Worm (Caenorhabditis elegans) whole organism, mixed stage, embryonic: ENCODE results near the gene F35B12.10.

ENCODE experiments used
- bed-3 ChIP-seq: fragments of 200-800 bp; sonication (Bioruptor generic); optimal IDR thresholded peaks from 3 replicates; lab custom pipeline; 2018; ENCODE audit warnings: mild to moderate bottlenecking, missing genetic modification characterization, moderate library complexity, missing compliant biosample characterization
- blmp-1 ChIP-seq: fragments of 150-350 bp; optimal IDR thresholded peaks from 2 replicates; lab custom pipeline; 2014; ENCODE audit warnings: missing biosample characterization, missing genetic modification characterization
- ceh-39 ChIP-seq: fragments of 150-350 bp; optimal IDR thresholded peaks from 2 replicates; lab custom pipeline; 2014; ENCODE audit warnings: missing biosample characterization, missing genetic modification characterization
- ceh-43 ChIP-seq: fragments of 200-800 bp; sonication (Bioruptor generic); optimal IDR thresholded peaks from 2 replicates; lab custom pipeline; 2018; ENCODE audit warnings: mild to moderate bottlenecking, missing genetic modification characterization, moderate library complexity, missing compliant biosample characterization
- ceh-83 ChIP-seq: fragments of 200-800 bp; sonication (Bioruptor generic); optimal IDR thresholded peaks from 2 replicates; lab custom pipeline; 2018; ENCODE audit warnings: mild to moderate bottlenecking, missing genetic modification characterization, missing compliant biosample characterization
- ces-1 ChIP-seq: fragments of 150-350 bp; optimal IDR thresholded peaks from 2 replicates; lab custom pipeline; 2014; ENCODE audit warnings: missing biosample characterization, missing genetic modification reagents, missing genetic modification characterization
- cnd-1 ChIP-seq: fragments of 200-800 bp; sonication (Bioruptor generic); optimal IDR thresholded peaks from 2 replicates; lab custom pipeline; 2018; ENCODE audit warnings: mild to moderate bottlenecking, missing genetic modification characterization, missing compliant biosample characterization
- drap-1 ChIP-seq: fragments of 200-800 bp; sonication (Bioruptor generic); optimal IDR thresholded peaks from 3 replicates; lab custom pipeline; 2018; ENCODE audit warnings: mild to moderate bottlenecking, missing genetic modification characterization, missing compliant biosample characterization
- elt-1 ChIP-seq: sonication (generic microtip); optimal IDR thresholded peaks from 2 replicates; lab custom pipeline; 2017; ENCODE audit warnings: missing genetic modification characterization, mild to moderate bottlenecking, missing compliant biosample characterization, antibody characterized with exemption, moderate library complexity, borderline replicate concordance; ENCODE audit not compliant: insufficient read depth
- flh-1 ChIP-seq: fragments of 200-800 bp; sonication (Bioruptor generic); optimal IDR thresholded peaks from 2 replicates; lab custom pipeline; 2018; ENCODE audit warnings: mild to moderate bottlenecking, missing genetic modification characterization, moderate library complexity, missing compliant biosample characterization
- ham-2 ChIP-seq: fragments of 200-800 bp; sonication (Bioruptor generic); optimal IDR thresholded peaks from 2 replicates; lab custom pipeline; 2018; ENCODE audit warnings: mild to moderate bottlenecking, missing genetic modification characterization, missing compliant biosample characterization
- hlh-1 ChIP-seq: fragments of 150-350 bp; optimal IDR thresholded peaks from 2 replicates; lab custom pipeline; 2014; ENCODE audit warnings: missing biosample characterization, missing genetic modification reagents, missing genetic modification characterization
- lin-32 ChIP-seq: fragments of 200-800 bp; sonication (Bioruptor generic); optimal IDR thresholded peaks from 2 replicates; lab custom pipeline; 2018; ENCODE audit warnings: mild to moderate bottlenecking, missing genetic modification characterization, missing compliant biosample characterization
- lsy-2 ChIP-seq: fragments of 150-350 bp; optimal IDR thresholded peaks from 2 replicates; lab custom pipeline; 2014; ENCODE audit warnings: missing biosample characterization, missing genetic modification characterization
- mab-5 ChIP-seq: fragments of 150-350 bp; optimal IDR thresholded peaks from 2 replicates; lab custom pipeline; 2014; ENCODE audit warnings: missing biosample characterization, missing genetic modification characterization
- mep-1 ChIP-seq: fragments of 150-350 bp; optimal IDR thresholded peaks from 2 replicates; lab custom pipeline; 2017; ENCODE audit warnings: missing biosample characterization, missing genetic modification reagents, missing genetic modification characterization, inconsistent platforms
- mls-2 ChIP-seq: sonication (generic microtip); optimal IDR thresholded peaks from 2 replicates; lab custom pipeline; 2016; ENCODE audit warnings: mild to moderate bottlenecking, missing genetic modification characterization, moderate library complexity, missing compliant biosample characterization
- nhr-12 ChIP-seq: fragments of 150-350 bp; optimal IDR thresholded peaks from 2 replicates; lab custom pipeline; 2014; ENCODE audit warnings: missing biosample characterization, missing genetic modification characterization
- nhr-2 ChIP-seq: fragments of 150-350 bp; optimal IDR thresholded peaks from 2 replicates; lab custom pipeline; 2014; ENCODE audit warnings: missing biosample characterization, missing genetic modification characterization
- nhr-28 ChIP-seq: fragments of 150-350 bp; optimal IDR thresholded peaks from 2 replicates; lab custom pipeline; 2014; ENCODE audit warnings: missing biosample characterization, missing genetic modification characterization
- nhr-76 ChIP-seq: sonication (generic microtip); optimal IDR thresholded peaks from 2 replicates; lab custom pipeline; 2017; ENCODE audit warnings: missing biosample characterization, missing genetic modification characterization
- pha-4 ChIP-seq: fragments of 150-350 bp; optimal IDR thresholded peaks from 2 replicates; lab custom pipeline; 2018; ENCODE audit warnings: missing biosample characterization, missing genetic modification reagents, missing genetic modification characterization
- sem-2 ChIP-seq: fragments of 200-800 bp; sonication (Bioruptor generic); optimal IDR thresholded peaks from 2 replicates; lab custom pipeline; 2018; ENCODE audit warnings: mild to moderate bottlenecking, missing genetic modification characterization, missing compliant biosample characterization
- snpc-4 ChIP-seq: fragments of 150-350 bp; optimal IDR thresholded peaks from 2 replicates; lab custom pipeline; 2014; ENCODE audit warnings: missing biosample characterization, missing genetic modification characterization
- sptf-1 ChIP-seq: sonication (generic microtip); optimal IDR thresholded peaks from 2 replicates; lab custom pipeline; 2017; ENCODE audit warnings: mild to moderate bottlenecking, missing genetic modification characterization, moderate library complexity, missing compliant biosample characterization
- tbx-8 ChIP-seq: fragments of 200-800 bp; sonication (Bioruptor generic); optimal IDR thresholded peaks from 2 replicates; lab custom pipeline; 2018; ENCODE audit warnings: mild to moderate bottlenecking, missing genetic modification characterization, moderate library complexity, missing compliant biosample characterization
- unc-120 ChIP-seq: sonication (generic microtip); optimal IDR thresholded peaks from 2 replicates; lab custom pipeline; 2017; ENCODE audit warnings: missing genetic modification characterization, missing compliant biosample characterization; ENCODE audit not compliant: poor library complexity, severe bottlenecking
- unc-39 ChIP-seq: fragments of 150-350 bp; optimal IDR thresholded peaks from 2 replicates; lab custom pipeline; 2014; ENCODE audit warnings: missing biosample characterization, missing genetic modification characterization
- unc-62 ChIP-seq: fragments of 150-350 bp; optimal IDR thresholded peaks from 2 replicates; lab custom pipeline; 2014; ENCODE audit warnings: missing biosample characterization, missing genetic modification reagents, missing genetic modification characterization
- zip-8 ChIP-seq: fragments of 150-350 bp; optimal IDR thresholded peaks from 2 replicates; lab custom pipeline; 2014; ENCODE audit warnings: missing biosample characterization, missing genetic modification characterization
- ztf-11 ChIP-seq: fragments of 150-350 bp; optimal IDR thresholded peaks from 2 replicates; lab custom pipeline; 2014; ENCODE audit warnings: missing biosample characterization, missing genetic modification characterization

The F35B12.10 gene

DNA sequence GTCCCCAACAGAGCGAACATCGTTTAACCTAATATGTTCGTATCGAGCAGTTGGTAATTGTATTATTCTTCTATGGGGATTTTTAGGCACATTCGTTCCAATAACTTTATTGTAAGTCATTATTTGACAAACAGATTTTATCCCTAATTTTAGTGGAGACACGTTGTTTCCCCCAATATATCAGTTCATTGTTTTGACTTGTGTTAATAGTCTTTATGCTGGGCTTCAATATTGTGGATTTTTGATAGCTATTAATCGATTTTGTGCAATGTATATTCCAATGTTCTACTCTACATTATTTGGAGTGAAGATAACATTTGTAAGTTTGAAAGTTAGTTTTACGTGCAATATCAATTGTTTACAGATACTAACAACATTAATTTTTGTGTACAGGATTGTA lies 35.2 kb downstream of the F35B12.10 start:
- no peak for TF ChIP-seq unc-120 (tag; lab: Kevin White, UChicago)
- no peak for TF ChIP-seq sem-2 (GFP tag; lab: Kevin White, UChicago)
- TF ChIP-seq ztf-11 (tag; lab: Kevin White, UChicago): no peak
- TF ChIP-seq drap-1 (GFP tag; lab: Kevin White, UChicago): no peak
- TF ChIP-seq flh-1: no peak
- TF ChIP-seq pha-4 (tag; lab: Kevin White, UChicago): no peak
- TF ChIP-seq mep-1: no peak
- TF ChIP-seq, all 35 proteins: peak for 0

DNA sequence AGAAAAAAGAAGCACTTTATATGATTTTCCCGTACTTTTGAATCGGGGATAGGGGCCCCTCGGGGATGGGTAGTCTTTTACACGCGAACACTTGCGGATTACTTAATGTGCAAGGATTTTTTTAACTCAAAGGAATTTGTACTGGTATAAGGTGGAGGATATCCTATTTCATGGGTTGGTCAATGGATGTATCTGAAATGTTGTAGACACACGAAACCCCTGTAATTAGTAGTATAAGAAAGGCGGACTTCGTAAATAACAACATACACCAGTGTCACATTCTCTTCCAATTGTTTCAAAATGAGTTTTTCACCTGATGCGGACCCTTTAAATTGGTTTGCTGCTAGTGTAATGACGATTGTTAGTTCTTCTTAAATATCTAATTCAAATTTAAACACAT lies 35.6 kb downstream of the F35B12.10 start, which contains the start of gene srx-80:
Gene srx-80, plus strand, starts transcription at position 301 of the 400 bp plus-strand sequence.
- TF ChIP-seq ztf-11 (tag; lab: Kevin White, UChicago) (no peak), elt-1 (tag; lab: Kevin White, UChicago) (no peak), unc-39 (tag; lab: Kevin White, UChicago) (no peak), sptf-1 (tag; lab: Kevin White, UChicago) (no peak), ceh-39 (tag; lab: Kevin White, UChicago) (no peak), cnd-1 (tag; lab: Kevin White, UChicago) (no peak), nhr-76 (tag; lab: Kevin White, UChicago) (no peak), lsy-2 (tag; lab: Kevin White, UChicago) (no peak), blmp-1 (tag; lab: Kevin White, UChicago) (no peak), unc-62 (GFP tag; lab: Kevin White, UChicago) (no peak), mep-1 (no peak), snpc-4 (no peak), nhr-28 (tag; lab: Kevin White, UChicago) (no peak), ceh-43 (GFP tag; lab: Kevin White, UChicago) (no peak)

- TF ChIP-seq flh-1 (no peak), lin-32 (GFP tag; lab: Kevin White, UChicago) (no peak), mab-5 (tag; lab: Kevin White, UChicago) (no peak), mep-1 (no peak), ceh-39 (tag; lab: Kevin White, UChicago) (no peak), nhr-2 (tag; lab: Kevin White, UChicago) (no peak), mls-2 (tag; lab: Kevin White, UChicago) (no peak), zip-8 (tag; lab: Kevin White, UChicago) (no peak), pha-4 (tag; lab: Kevin White, UChicago) (no peak), unc-120 (tag; lab: Kevin White, UChicago) (no peak), bed-3 (no peak), ceh-83 (GFP tag; lab: Kevin White, UChicago) (no peak)
These were observed 39.6 kb downstream of the F35B12.10 start, which contains the start of gene srx-82 for ce11 chrV:11589433-11589832. TSS of gene srx-82 (plus strand) at chrV:11589733.

ce11 chrV:11585122-11585521 lies 44.0 kb downstream of the F35B12.10 start:
- TF ChIP-seq tbx-8 (GFP tag; lab: Kevin White, UChicago): no peak
- TF ChIP-seq lsy-2 (tag; lab: Kevin White, UChicago): no peak
- TF ChIP-seq unc-120 (tag; lab: Kevin White, UChicago): no peak
- TF ChIP-seq zip-8 (tag; lab: Kevin White, UChicago): no peak
- no peak for TF ChIP-seq mls-2 (tag; lab: Kevin White, UChicago)
- no peak for TF ChIP-seq unc-62 (GFP tag; lab: Kevin White, UChicago)
- no peak for TF ChIP-seq ham-2 (GFP tag; lab: Kevin White, UChicago)
- TF ChIP-seq cnd-1 (tag; lab: Kevin White, UChicago): no peak
- no peak for TF ChIP-seq mab-5 (tag; lab: Kevin White, UChicago)
- no peak for TF ChIP-seq nhr-2 (tag; lab: Kevin White, UChicago)
- no peak for TF ChIP-seq nhr-12 (tag; lab: Kevin White, UChicago)
- no peak for TF ChIP-seq ceh-83 (GFP tag; lab: Kevin White, UChicago)
- TF ChIP-seq snpc-4: no peak
- no peak for TF ChIP-seq lin-32 (GFP tag; lab: Kevin White, UChicago)
- TF ChIP-seq hlh-1 (tag; lab: Kevin White, UChicago): no peak
- no peak for TF ChIP-seq blmp-1 (tag; lab: Kevin White, UChicago)

DNA sequence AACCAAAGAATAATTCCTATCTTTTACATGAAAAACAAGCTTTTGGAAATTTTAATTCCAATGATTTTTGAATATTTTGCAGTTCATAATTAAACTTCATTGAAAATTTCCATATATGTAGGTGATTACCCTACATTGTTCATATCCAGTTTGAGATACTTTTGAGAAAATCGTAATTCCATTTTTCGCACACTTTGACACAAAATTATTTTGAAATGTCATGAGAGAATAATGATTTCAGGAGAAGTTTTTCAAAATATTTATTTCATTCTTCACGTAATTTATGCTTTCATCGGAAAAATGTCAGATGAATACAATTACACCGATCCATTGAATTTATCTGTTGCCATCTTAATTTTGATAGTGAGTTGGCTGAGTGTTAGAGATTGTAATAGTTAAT lies 45.9 kb downstream of the F35B12.10 start, which contains the start of gene srx-88:
Gene srx-88, plus strand, starts transcription at position 301 of the 400 bp plus-strand sequence.
- TF ChIP-seq ceh-43 (GFP tag; lab: Kevin White, UChicago): no peak
- TF ChIP-seq bed-3: no peak
- TF ChIP-seq blmp-1 (tag; lab: Kevin White, UChicago): no peak
- TF ChIP-seq cnd-1 (tag; lab: Kevin White, UChicago): no peak
- no peak for TF ChIP-seq ces-1 (GFP tag; lab: Kevin White, UChicago)
- TF ChIP-seq lsy-2 (tag; lab: Kevin White, UChicago): no peak
- TF ChIP-seq mab-5 (tag; lab: Kevin White, UChicago): no peak
- TF ChIP-seq drap-1 (GFP tag; lab: Kevin White, UChicago): no peak
- TF ChIP-seq hlh-1 (tag; lab: Kevin White, UChicago): no peak
- TF ChIP-seq nhr-2 (tag; lab: Kevin White, UChicago): no peak
- TF ChIP-seq unc-39 (tag; lab: Kevin White, UChicago): no peak
- no peak for TF ChIP-seq unc-62 (GFP tag; lab: Kevin White, UChicago)
- no peak for TF ChIP-seq nhr-76 (tag; lab: Kevin White, UChicago)
- TF ChIP-seq sptf-1 (tag; lab: Kevin White, UChicago): no peak
- no peak for TF ChIP-seq mls-2 (tag; lab: Kevin White, UChicago)
- TF ChIP-seq ceh-39 (tag; lab: Kevin White, UChicago): no peak
- TF ChIP-seq mep-1: no peak
- no peak for TF ChIP-seq unc-120 (tag; lab: Kevin White, UChicago)
- TF ChIP-seq ham-2 (GFP tag; lab: Kevin White, UChicago): no peak
- TF ChIP-seq nhr-28 (tag; lab: Kevin White, UChicago): no peak
